Worm (Caenorhabditis elegans): ENCODE data around the gene ZK355.3.

The ZK355.3 gene

ce11 chrII:2921860-2922259 lies 5.6 kb downstream of the ZK355.3 start:
- TF ChIP-seq dao-5 (tag; optimal IDR thresholded peaks at IDR 0.05) (no peak), W03F9.2 (tag; optimal IDR thresholded peaks at IDR 0.05) (no peak), him-1 (tag; optimal IDR thresholded peaks at IDR 0.05) (no peak)

ce11 chrII:2920817-2921458 lies 6.5 kb downstream of the ZK355.3 start:
- TF ChIP-seq dao-5 (tag; optimal IDR thresholded peaks at IDR 0.05): no peak
- TF ChIP-seq W03F9.2 (tag; optimal IDR thresholded peaks at IDR 0.05): peak; percentile 4
- no peak for TF ChIP-seq him-1 (tag; optimal IDR thresholded peaks at IDR 0.05)

ce11 chrII:2920234-2920633 lies 7.2 kb downstream of the ZK355.3 start:
- TF ChIP-seq him-1 (tag; optimal IDR thresholded peaks at IDR 0.05): no peak
- no peak for TF ChIP-seq W03F9.2 (tag; optimal IDR thresholded peaks at IDR 0.05)
- TF ChIP-seq dao-5 (tag; optimal IDR thresholded peaks at IDR 0.05): no peak

DNA sequence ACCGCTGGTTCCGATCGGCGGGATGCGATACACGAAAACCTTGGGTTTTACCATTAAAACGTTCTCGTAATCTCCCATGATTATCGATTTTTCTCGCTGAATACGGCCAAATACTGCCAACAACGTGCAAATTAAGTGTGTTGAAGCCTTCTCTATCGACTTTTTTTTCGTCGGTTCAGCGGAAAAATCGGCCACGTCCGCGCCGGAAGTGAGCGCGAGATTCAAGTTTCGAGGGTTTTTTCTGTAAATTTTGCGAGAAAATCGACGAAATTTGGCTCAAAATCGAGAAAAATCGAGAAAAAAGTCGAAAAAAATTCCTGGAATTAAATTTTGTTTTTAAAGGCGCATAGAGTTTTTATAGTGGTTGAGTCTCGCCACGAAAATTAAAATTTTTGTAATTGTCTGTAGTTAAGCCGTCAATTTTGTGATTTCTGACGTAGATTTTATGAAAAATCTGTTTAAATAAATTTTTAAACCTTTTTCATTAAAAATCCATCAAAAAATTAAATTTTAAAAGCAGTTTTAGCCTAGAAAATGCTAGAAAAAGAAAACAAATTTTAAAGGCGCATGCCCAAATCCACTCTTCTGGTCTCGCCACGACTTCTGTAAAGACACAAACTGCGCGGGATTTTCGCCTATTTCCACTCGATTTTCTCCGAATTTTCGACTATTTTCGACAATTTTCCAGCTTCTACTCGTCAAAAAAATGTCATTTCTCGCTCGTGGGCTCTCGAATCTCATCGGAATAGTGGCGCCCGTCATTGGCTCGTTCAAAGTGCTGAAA lies 8.2 kb downstream of the ZK355.3 start, which contains the start of the genes ncap-1 and Y110A2AR.1:
Gene ncap-1, minus strand, starts transcription at position 241 of the 784 bp plus-strand sequence.
Gene Y110A2AR.1, plus strand, starts transcription at position 637 of the 784 bp plus-strand sequence.
- TF ChIP-seq W03F9.2 (tag; optimal IDR thresholded peaks at IDR 0.05) (peak; percentile 36), dao-5 (tag; optimal IDR thresholded peaks at IDR 0.05) (no peak)

DNA sequence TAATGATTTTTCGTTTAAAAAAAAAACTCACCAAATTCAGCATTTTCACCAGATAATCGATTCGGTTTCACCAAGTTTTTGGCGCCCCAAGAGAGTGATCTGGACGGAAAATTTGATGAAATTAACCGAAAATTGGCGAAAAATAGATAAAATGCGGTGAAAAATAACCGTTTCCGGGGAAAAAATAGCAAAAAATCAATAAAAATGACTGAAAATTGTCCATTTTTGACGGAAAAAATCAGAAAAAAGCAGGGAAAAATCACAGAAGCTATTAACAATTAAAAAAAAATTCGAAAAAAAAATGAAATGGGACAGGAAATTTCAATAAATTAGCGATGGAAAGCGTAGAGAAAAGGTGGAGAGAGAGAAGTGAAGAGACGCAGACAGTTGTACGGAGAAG lies 13.9 kb downstream of the ZK355.3 start, which contains the start of gene ubc-15:
Gene ubc-15, minus strand, starts transcription at position 101 of the 400 bp plus-strand sequence.
- TF ChIP-seq W03F9.2 (tag; optimal IDR thresholded peaks at IDR 0.05) (no peak), him-1 (tag; optimal IDR thresholded peaks at IDR 0.05) (no peak), dao-5 (tag; optimal IDR thresholded peaks at IDR 0.05) (no peak)

- no peak for TF ChIP-seq him-1 (tag; optimal IDR thresholded peaks at IDR 0.05)
- no peak for TF ChIP-seq W03F9.2 (tag; optimal IDR thresholded peaks at IDR 0.05)
- no peak for TF ChIP-seq dao-5 (tag; optimal IDR thresholded peaks at IDR 0.05)
These were observed 23.7 kb downstream of the ZK355.3 start for ce11 chrII:2903748-2904147.

- no peak for TF ChIP-seq W03F9.2 (tag; optimal IDR thresholded peaks at IDR 0.05)
- TF ChIP-seq him-1 (tag; optimal IDR thresholded peaks at IDR 0.05): no peak
- no peak for TF ChIP-seq dao-5 (tag; optimal IDR thresholded peaks at IDR 0.05)
These were observed 26.3 kb downstream of the ZK355.3 start for ce11 chrII:2901158-2901557.

ce11 chrII:2900248-2900647 lies 27.2 kb downstream of the ZK355.3 start, which contains the start of gene ubc-26:
TSS of gene ubc-26 (minus strand) at chrII:2900348.
- no peak for TF ChIP-seq dao-5 (tag; optimal IDR thresholded peaks at IDR 0.05)

- TF ChIP-seq him-1 (tag; optimal IDR thresholded peaks at IDR 0.05) (no peak), W03F9.2 (tag; optimal IDR thresholded peaks at IDR 0.05) (no peak), dao-5 (tag; optimal IDR thresholded peaks at IDR 0.05) (no peak)
These were observed 33.1 kb downstream of the ZK355.3 start, which contains the start of gene sqv-2 for ce11 chrII:2894295-2894694. TSS of gene sqv-2 (minus strand) at chrII:2894395.

DNA sequence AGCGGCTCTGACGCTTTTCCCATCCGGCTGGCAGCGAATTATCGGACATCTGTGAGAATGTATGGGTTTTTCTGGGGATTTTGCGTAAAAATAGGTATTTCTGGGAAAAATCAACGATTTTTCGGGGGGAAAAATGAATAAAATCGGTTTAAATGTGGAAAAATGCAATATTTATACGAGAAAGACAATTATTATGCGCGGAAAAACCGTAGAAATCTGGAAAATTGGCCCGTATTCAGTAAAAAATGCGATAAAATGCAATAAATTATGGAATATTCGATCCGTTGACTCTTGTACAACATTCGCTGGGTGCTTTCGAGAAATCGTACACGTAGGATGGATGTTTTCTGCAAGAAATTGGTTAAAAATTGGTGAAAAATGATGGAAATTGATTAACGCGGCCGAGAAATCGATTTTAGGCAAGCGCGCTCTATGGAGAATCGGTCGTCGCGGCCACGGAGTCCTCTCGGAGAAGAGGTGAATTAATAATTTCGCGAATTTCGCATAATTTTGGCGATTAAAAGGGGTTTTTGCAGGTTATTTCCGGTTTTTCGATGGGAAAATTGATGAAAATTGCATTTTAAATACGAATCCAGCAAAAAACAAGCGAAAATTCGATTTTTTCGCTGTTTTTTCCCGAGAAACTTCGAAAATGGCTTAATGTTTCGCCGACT lies 38.3 kb downstream of the ZK355.3 start, which contains the start of gene pinn-1:
Gene pinn-1, minus strand, starts transcription at position 51 of the 674 bp plus-strand sequence.
- peak; percentile 71 for TF ChIP-seq W03F9.2 (tag; optimal IDR thresholded peaks at IDR 0.05)
- TF ChIP-seq dao-5 (tag; optimal IDR thresholded peaks at IDR 0.05): no peak
- TF ChIP-seq him-1 (tag; optimal IDR thresholded peaks at IDR 0.05): peak; percentile 55

DNA sequence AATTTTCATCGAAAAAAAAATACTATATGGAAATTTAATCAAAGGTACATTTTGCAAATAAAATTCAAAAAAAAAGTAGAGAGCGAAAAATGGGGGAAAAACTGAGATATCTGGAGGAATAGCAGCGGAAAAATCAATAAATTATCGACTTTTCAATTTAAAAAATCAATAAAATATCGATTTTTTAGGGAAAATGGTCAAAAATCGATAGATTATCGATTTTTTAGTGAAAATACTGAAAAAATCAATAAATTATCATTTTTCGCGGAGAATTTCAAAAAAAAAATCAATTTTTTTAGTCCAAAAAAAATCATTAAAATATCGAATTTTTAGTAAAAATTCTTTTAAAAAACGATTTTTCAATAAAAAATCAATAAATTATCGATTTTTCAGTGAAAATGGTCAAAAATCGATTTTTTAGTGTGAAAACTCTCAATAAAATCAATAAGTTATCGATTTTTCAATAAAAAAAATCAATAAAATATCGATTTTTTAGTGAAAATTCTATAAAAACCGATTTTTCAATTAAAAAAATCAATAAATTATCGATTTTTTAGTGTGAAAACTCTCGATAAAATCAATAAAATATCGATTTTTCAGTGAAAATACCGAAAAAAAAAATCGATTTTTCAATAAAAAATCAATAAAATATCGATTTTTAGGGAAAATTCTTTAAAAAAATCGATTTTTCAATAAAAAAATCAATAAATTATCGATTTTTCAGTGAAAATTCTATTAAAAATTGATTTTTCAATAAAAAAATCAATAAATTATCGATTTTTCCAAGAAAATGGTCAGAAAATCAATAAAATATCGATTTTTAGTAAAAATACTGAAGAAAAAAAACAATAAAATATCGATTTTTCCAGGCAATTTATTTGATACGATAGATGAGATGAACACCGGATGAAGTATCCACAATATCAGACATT lies 41.6 kb downstream of the ZK355.3 start:
- TF ChIP-seq dao-5 (tag; optimal IDR thresholded peaks at IDR 0.05): no peak
- TF ChIP-seq him-1 (tag; optimal IDR thresholded peaks at IDR 0.05): no peak
- TF ChIP-seq W03F9.2 (tag; optimal IDR thresholded peaks at IDR 0.05): no peak

- TF ChIP-seq W03F9.2 (tag; optimal IDR thresholded peaks at IDR 0.05) (no peak), dao-5 (tag; optimal IDR thresholded peaks at IDR 0.05) (no peak), him-1 (tag; optimal IDR thresholded peaks at IDR 0.05) (no peak)
These were observed 42.6 kb downstream of the ZK355.3 start, which contains the start of gene pigw-1 for ce11 chrII:2884810-2885209. TSS of gene pigw-1 (minus strand) at chrII:2884910.

ce11 chrII:2881088-2881487 lies 46.3 kb downstream of the ZK355.3 start:
- TF ChIP-seq dao-5 (tag; optimal IDR thresholded peaks at IDR 0.05): no peak
